Worm (Caenorhabditis elegans) whole organism, L3 larva: ENCODE results near the gene Y49E10.21.

Experiments
- nfya-1 ChIP-seq: sonication (generic microtip); optimal IDR thresholded peaks from 2 replicates; lab custom pipeline; 2017; ENCODE audit warnings: missing genetic modification characterization, mild to moderate bottlenecking, missing compliant biosample characterization, antibody characterized with exemption, moderate library complexity; ENCODE audit not compliant: insufficient read depth
- ztf-11 ChIP-seq: fragments of 150-350 bp; optimal IDR thresholded peaks from 2 replicates; lab custom pipeline; 2014; ENCODE audit warnings: missing biosample characterization, missing genetic modification characterization

DNA sequence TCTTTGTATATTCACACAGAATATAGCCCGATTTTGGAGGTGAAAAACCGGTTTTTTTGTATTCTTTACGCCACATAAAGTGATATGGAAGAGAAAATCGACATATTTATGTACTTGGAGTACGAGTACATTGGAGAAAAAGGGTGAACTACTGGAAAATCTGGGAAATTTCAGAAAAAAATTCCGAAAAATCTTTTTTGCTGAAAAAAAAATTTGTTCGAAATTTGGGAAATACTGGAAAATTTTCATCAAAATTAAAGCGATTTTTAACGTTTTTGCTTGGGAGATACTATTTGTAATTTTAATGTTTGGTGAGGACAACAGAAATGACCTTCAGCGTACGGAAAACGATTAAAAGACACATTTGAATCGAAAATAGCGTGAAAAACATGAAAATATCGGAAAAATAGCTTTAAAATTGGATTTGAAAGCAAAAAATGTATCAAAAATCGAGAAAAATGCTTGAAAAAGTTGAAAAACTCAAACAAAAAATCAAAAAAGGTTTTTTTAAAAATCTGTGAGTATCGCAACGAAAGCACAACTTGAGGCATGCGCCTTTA lies 31.5 kb upstream of the Y49E10.21 start:
- no peak for TF ChIP-seq ztf-11 (tag; lab: Kevin White, UChicago)
- TF ChIP-seq nfya-1 = no peak
